Worm (Caenorhabditis elegans) whole organism, dauer: Measurements from ENCODE around the gene C49A9.2.
"Not testable (repeated sequence)": the region's sequence is repeated elsewhere in the genome, so short reads cannot be mapped to it uniquely, and the experiment has no call there.

Source experiments
- unc-62 ChIP-seq: sonication (generic microtip); optimal IDR thresholded peaks from 2 replicates; lab custom pipeline; 2017; ENCODE audit warnings: missing biosample characterization, missing genetic modification reagents, missing genetic modification characterization

C49A9.2 gene

DNA sequence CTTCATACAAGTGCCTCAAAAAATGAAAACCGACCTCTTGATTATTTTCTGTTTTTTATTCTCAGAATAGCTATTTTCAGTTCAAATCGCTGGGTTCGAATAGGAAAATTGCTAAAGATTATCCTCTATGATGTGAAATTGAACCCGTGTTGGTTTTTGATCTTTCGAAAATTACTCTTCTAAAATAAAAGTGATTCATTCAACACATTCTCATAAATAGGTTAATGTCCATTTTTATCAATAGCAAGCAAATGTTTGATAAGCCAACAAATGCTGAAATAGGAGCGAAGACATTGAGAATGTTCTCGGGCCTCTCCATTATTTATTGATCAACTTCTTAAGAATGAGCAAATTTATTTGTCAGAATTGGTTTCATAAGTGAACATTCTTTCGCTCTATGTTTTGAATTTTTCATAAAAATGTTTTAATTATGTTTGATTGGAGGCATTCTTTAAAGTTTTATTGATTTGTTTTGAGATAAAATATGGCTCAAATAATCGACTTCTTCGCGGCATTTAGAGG, 7.6 kb downstream of the C49A9.2 start, which contains the start of gene F58F9.3:
TSS of gene F58F9.3 (plus strand) at position 472 of the 522 bp plus-strand sequence.
- no peak for TF ChIP-seq unc-62

DNA sequence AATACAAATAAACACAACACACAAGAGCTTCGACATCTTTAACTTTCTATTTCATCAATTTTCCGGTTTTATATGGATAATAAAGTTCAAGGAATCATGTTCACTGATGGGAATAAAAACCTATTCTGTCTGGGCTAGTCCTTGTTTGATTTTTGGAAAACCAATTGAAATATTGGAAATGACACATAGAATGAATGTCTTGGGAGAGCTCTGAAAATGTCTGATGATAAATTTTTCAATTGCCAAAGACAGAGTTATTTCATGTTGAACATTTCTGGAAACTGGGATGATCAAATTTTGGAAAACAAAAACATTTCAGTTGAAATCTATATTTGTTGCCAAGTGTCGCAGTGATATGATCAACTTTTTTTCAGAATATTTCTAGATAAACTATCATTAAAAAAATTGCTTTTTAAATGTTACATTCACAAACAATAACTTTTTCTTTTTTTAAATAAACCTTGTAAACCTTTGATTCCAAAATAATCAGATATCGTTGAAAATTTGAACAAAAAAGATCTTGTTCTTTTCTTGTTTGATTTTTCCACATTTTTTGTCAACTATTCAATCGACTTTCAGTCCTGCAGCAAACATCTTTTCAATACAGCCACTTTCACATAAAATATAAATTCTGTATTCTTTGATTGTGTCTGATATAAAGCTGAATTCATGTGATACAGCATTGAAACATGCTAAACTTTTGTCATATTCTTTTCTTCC, 12.4 kb downstream of the C49A9.2 start, which contains the start of the genes F58F9.6 and F58F9.8:
TSS of gene F58F9.6 (minus strand) at position 101 of the 720 bp plus-strand sequence.
TSS of gene F58F9.8 (plus strand) at position 670 of the 720 bp plus-strand sequence.
- TF ChIP-seq unc-62: no peak

DNA sequence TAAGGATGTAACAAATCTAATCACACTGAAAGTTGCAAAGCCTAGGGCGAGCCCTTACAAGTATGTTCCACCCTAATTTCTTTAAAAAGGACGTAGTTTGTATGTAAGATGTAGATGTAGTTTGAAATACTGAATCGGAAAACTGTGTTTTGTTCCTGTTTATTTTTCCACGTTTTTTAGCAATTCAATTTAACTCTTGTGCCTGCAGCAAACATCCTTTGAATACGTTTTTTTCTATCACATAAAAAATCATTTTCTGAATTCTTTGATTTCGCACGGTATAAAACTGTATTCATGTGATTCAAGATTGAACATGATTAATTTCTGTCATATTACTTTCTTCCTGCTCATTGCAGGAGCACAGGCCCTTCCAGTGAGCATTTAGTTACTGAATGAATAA, 14.8 kb downstream of the C49A9.2 start, which contains the start of gene F58F9.9:
TSS of gene F58F9.9 (plus strand) at position 301 of the 400 bp plus-strand sequence.
- TF ChIP-seq unc-62: no peak

DNA sequence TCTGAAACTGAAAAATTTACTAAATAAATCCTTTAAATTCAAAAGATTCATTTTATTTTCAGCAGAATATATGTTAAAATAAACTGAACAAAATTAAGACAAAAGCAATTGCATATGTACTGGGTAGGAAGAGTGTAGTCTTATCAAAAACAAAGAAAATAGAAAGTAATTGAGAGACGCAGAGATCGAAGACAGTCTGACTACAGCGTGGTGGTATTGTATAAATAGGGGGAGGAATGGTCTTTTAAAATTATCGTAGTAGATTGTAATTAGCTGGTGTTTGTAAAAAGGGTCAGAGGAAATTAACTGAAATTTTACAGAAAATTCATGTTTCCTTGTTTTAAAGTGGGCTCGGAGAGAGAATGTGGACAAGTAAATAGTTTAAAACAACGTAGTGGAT, 23.2 kb downstream of the C49A9.2 start, which contains the start of gene acox-3:
TSS of gene acox-3 (minus strand) at position 7 of the 400 bp plus-strand sequence.
- no peak for TF ChIP-seq unc-62

DNA sequence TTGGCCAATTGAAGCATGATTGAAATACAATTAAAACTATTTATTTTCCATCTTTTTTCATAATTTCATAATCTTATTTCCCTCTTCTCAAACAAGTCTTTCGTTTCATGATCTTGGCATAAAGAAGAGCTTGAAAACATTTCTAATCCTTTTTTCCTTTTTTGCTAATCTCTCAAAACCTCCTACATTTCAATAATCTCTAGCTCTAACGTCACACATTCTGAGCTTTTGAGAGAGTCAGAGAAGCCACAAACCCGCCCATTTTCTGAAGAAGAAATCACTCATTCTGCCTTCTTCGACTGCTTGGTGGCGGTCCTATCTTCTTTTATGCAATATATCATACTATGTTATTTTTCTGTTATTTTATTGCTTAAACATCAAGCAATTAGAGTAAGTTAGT, 24.3 kb downstream of the C49A9.2 start, which contains the start of gene F58F9.1:
TSS of gene F58F9.1 (plus strand) at position 251 of the 400 bp plus-strand sequence.
- TF ChIP-seq unc-62: no peak

DNA sequence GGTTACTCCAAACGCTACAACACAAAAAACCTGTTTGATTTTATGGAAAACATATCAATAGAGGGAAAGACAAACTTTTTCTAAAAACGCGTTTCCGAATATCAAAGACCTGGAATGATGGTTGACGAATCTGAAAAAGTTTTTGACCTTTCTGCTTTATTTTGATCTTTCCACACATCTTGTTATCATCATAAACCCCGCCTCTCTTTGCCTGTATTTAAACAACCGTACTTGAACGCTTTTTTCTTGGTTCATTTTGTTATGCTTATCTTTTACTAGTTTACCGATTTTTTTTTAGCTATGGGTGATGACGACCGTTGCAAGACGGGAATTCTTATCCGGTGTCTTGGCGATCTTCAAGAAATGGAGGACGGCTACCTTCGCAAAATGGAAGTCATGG, 27.8 kb downstream of the C49A9.2 start, which contains the start of gene T13A10.2:
TSS of gene T13A10.2 (plus strand) at position 301 of the 400 bp plus-strand sequence.
- not testable (repeated sequence) for TF ChIP-seq unc-62

DNA sequence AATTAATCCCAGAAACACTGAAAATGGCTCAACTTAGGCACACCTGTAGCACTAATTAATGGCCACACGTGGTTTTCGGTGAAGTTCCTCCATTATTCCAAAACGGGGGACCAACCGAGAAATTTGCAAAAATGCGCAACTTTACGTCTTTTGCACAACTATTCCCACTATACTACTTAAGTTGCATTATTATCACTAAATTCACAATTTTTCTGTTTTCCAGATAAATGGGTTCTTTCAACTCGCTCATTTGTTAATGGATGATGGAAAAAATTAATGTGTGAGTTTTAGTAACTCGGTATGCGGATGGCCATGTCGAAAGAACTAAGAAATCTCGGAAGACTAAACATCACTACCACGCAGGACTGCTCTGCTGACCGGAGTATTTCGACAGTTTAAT, 29.4 kb downstream of the C49A9.2 start, which contains the start of gene T13A10.64:
TSS of gene T13A10.64 (plus strand) at position 301 of the 400 bp plus-strand sequence.
- TF ChIP-seq unc-62: no peak

DNA sequence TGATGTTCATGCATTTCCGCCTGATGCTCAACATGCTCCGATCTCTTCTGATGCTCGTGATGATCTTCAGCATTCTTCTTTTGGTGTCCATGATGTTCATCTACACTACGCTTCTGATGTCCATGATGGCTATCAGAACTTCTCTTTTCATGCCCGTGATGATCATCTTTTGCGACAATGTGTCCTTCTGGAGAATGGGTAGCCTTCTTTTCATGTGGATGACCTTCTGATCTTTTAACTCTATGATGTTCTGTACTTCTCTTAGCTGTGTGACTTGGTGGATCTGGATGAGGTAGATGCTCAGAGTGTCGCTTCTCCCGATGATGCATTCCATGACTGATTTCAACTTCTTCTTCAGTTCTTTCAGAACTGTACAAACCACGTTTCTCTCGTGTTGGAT, 33.7 kb downstream of the C49A9.2 start:
- TF ChIP-seq unc-62: no peak

DNA sequence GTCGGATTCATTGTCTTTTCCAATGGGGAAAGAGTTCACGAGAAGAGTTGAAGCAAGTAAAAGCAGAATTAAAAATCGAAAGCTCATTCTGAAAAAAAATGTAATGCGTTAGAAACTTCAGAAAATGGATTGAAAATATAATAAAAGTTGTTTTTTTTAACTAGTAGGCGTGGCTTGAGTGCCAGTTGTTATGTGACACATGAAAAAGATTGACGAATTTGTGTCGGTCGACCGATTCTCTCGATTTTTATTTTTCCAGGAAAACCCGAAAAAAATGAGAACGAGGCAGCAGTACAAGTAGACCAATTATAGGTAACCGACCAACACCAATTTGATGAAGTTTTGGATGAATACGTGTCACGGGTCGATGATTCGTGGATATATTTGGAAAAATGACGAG, 34.5 kb downstream of the C49A9.2 start, which contains the start of gene nlp-16:
TSS of gene nlp-16 (minus strand) at position 101 of the 400 bp plus-strand sequence.
- no peak for TF ChIP-seq unc-62

DNA sequence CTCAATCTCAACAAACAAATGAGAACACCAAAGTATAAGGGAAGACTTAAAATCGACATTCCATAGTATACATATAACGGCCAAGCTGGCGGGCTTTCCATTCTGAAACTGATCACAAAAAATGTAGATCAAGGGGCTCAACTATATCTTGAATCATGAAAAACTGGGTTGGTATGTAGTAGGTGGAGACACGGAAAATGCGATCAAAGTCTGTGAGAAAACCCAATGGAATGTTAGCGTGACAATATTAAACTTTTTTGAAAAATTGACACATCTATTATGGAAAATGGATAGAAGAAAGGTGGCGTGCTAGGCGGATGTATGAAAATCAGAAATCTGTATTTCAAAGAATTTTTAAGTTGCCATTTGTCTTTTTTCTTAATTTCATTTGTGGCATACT, 38.0 kb downstream of the C49A9.2 start, which contains the start of gene srv-28:
TSS of gene srv-28 (minus strand) at position 101 of the 400 bp plus-strand sequence.
- no peak for TF ChIP-seq unc-62

DNA sequence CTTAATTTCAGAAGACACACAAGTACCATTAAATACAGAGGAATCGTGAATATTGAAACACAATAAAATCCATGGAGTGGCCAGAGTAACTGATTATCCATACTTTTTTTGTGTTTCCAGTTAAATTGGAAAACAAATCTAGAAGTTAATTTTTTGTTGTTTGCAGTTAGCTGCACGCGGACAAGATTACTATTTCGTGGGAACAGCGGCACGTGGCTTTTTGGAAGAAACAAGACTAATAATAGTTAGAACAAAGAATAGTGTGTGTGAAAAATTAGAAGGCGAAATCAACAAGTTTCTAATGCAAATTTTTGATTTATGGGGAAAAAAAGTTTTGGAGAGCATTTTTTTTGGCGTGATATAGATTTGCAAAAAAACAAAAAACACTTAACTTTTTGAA, 41.3 kb downstream of the C49A9.2 start, which contains the start of gene srv-29:
TSS of gene srv-29 (minus strand) at position 101 of the 400 bp plus-strand sequence.
- TF ChIP-seq unc-62: no peak

DNA sequence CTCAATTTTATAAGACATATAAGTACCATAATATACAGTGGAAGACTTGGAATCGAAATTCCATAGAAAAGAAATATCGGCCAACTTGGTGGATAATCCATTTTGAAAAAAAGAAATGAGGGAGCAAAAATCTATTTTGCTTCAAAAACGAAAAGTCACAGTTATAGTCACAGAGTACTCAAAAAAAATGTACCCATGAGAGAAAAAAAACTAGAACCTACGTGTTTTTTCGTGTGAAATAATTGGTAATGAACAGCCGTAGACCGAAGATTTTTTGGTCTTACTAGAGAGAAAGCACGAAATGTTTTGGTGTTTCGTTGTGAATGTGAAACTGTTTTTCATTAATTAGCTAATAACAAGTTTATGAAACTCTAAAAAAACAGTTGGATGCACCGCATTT, 44.1 kb downstream of the C49A9.2 start, which contains the start of gene srv-30:
TSS of gene srv-30 (minus strand) at position 101 of the 400 bp plus-strand sequence.
- no peak for TF ChIP-seq unc-62

DNA sequence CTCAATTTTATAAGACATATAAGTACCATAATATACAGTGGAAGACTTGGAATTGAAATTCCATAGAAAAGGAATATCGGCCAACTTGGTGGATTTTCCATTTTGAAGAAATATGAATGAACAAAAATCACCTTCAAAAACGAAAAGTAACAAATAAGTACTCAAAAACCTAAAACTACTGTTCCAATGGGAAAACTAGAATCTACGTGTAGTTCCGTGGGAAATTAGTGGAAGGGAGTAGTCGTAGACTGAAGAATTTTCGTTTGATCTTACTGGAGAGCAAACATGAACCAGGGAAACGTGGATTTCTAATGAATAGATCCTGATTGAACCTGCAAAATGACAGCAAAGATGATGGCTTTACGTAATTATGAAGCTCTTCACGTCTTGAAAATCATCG, 46.7 kb downstream of the C49A9.2 start, which contains the start of gene srv-31:
TSS of gene srv-31 (minus strand) at position 101 of the 400 bp plus-strand sequence.
- TF ChIP-seq unc-62: no peak

DNA sequence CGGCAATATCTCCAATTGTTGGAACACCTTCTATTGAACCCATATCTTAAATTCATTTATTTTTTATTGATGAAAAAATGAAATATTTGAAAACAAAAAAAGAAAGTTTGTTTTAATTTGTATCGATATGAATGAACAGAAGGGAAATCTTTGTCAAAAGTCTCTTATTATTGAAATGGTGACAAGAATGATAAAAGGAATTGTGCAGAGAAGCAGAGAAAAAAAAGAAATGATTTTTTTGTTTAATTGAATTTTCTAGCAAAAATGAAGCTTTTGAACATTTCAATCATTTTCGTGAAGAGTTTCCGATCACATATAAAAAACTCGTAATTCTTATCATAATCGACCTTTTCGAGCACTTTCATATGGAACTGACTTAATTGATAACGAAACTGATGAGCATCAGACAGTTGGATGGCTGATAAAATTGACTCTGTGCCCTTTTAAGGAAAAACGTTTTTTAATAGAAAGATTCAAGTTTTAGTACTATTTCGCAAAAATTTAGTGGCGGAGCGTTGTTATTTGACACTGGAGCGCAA, 50.5 kb downstream of the C49A9.2 start, which contains the start of the genes aat-4 and T13A10.1:
TSS of gene aat-4 (minus strand) at position 51 of the 539 bp plus-strand sequence.
TSS of gene T13A10.1 (plus strand) at position 411 of the 539 bp plus-strand sequence.
- no peak for TF ChIP-seq unc-62
